Fruit fly (Drosophila melanogaster): ENCODE data around the gene CG9377.

The CG9377 gene

DNA sequence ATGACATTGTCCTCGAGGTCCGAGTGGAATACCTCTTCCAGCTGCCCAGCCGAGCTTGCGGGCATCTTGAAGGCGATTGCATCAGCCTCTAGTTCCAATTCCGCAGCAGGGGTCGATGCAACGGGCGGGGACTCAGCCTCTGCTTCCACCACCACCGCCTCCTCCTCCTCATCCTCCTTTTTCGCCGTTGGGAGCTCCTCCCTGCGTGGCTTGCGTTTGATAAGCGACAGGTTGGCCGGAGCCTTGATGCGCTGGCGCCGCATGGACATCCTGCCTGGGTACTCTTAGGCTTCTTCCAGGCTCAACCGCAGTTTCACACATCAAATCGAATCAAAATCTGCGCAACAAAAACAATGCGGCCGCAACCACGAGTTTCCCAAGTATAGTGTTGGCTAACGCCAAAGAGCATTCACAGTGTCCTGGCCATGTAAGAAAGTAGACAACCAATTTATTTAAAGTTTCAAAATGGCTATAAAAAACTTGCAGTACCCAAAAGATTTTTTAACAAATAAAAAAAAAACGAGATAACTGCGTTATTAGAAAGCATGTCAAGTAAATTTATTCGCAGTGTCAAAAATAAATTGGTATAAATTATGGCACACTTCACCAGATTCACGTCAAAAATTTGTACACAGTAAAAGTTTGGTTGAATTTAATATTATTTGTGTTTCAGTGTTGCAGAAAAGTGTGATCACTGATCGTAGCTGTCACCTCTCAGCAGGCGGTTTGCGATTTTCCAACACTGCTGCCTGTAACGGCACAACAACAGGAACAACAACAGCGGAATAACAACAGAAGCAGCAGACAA is 12.3 kb upstream of the CG9377 start, which contains the start of the genes Bdp1 and CG6565 (continued):
- TF ChIP-seq ssp (GFP tag; IDR thresholded peaks at IDR 0.05) (peak; percentile 92), NK7.1 (GFP tag; optimal IDR thresholded peaks at IDR 0.05) (peak; percentile 95), CG4328 (GFP tag; optimal IDR thresholded peaks at IDR 0.05) (peak; percentile 96), CG12071 (GFP tag; optimal IDR thresholded peaks at IDR 0.05) (peak; percentile 81), zfh2 (GFP tag; optimal IDR thresholded peaks at IDR 0.05) (peak; percentile 99), pfk (GFP tag; optimal IDR thresholded peaks at IDR 0.05) (peak; percentile 44), otp (GFP tag; IDR thresholded peaks at IDR 0.05) (peak; percentile 80), Bdp1 (GFP tag; optimal IDR thresholded peaks at IDR 0.05) (peak; percentile 96), Scr (GFP tag; IDR thresholded peaks at IDR 0.05; ENCODE audit: partially characterized antibody) (peak; percentile 48; the same call in 1 of the 2 replicates), psq (GFP tag; optimal IDR thresholded peaks at IDR 0.05) (peak; percentile 93), tx (GFP tag; optimal IDR thresholded peaks at IDR 0.05) (peak; percentile 99), Adf1 (GFP tag; IDR thresholded peaks at IDR 0.05) (peak; percentile 82), CG7372 (GFP tag; IDR thresholded peaks at IDR 0.05) (peak; percentile 96), ase (GFP tag; IDR thresholded peaks at IDR 0.05) (peak; percentile 94), Fer1 (GFP tag; optimal IDR thresholded peaks at IDR 0.05) (peak; percentile 95), Camta (GFP tag; optimal IDR thresholded peaks at IDR 0.05) (peak; percentile 99), CG8388 (GFP tag; optimal IDR thresholded peaks at IDR 0.05) (peak; percentile 94), crp (GFP tag; optimal IDR thresholded peaks at IDR 0.05) (peak; percentile 8 to 76), CG34376 (GFP tag; optimal IDR thresholded peaks at IDR 0.05) (peak; percentile 95), nmo (GFP tag; optimal IDR thresholded peaks at IDR 0.05) (peak; percentile 99), CG10959 (GFP tag; IDR thresholded peaks at IDR 0.05) (peak; percentile 90), CG14860 (GFP tag; IDR thresholded peaks at IDR 0.05; ENCODE audit: partially characterized antibody) (no peak)

DNA sequence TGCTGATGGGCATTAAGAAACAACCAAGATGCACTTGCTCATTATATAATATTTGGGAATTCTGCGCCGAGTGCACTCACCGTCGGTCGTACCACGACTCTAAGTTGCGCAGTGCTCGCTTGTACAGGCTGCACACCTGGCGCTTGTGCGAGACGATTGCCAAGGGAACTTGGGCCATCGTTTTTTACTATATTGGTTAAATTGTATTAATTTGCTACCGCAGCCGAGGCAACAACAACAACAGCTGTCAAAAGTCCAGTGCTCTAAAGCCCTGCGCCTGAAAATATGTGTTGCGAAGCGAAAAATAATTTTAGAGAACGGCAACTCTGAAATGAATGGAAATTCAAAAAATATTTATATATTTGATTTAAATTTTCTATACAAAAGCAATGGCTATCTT is 9.4 kb upstream of the CG9377 start, which contains the start of gene ND-B22:
ND-B22 (minus strand) TSS at position 349 of the 400 bp plus-strand sequence.
- TF ChIP-seq CG30431 (GFP tag; optimal IDR thresholded peaks at IDR 0.05) (no peak), Gug (GFP tag; IDR thresholded peaks at IDR 0.05) (no peak; the same call in 3 of the 4 replicates), TFAM (GFP tag; optimal IDR thresholded peaks at IDR 0.05) (no peak), Rfx (GFP tag; IDR thresholded peaks at IDR 0.05) (peak; percentile 70), CG9437 (GFP tag; optimal IDR thresholded peaks at IDR 0.05) (no peak), CG6791 (GFP tag; IDR thresholded peaks at IDR 0.05; ENCODE audit: partially characterized antibody) (0 out of 3 replicates have a peak, but pooled peaks have one; percentile 41), Hr3 (GFP tag; optimal IDR thresholded peaks at IDR 0.05) (peak; percentile 3), oc (tag; optimal IDR thresholded peaks at IDR 0.05) (no peak), Ravus (GFP tag; IDR thresholded peaks at IDR 0.05) (no peak), trh (GFP tag; optimal IDR thresholded peaks at IDR 0.05) (no peak), NK7.1 (GFP tag; optimal IDR thresholded peaks at IDR 0.05) (peak; percentile 34), run (tag; optimal IDR thresholded peaks at IDR 0.05) (peak; percentile 12), HLHmδ (GFP tag; optimal IDR thresholded peaks at IDR 0.05) (no peak), CG31388 (GFP tag; optimal IDR thresholded peaks at IDR 0.05) (no peak), Ada2b (GFP tag; IDR thresholded peaks at IDR 0.05) (no peak), tup (GFP tag; optimal IDR thresholded peaks at IDR 0.05) (peak; percentile 5), HLH54F (GFP tag; optimal IDR thresholded peaks at IDR 0.05) (peak; percentile 28), tap (tag; optimal IDR thresholded peaks at IDR 0.05) (peak; percentile 16), CG7372 (GFP tag; IDR thresholded peaks at IDR 0.05) (no peak), Aef1 (GFP tag; IDR thresholded peaks at IDR 0.05) (peak; percentile 64), CG43689 (GFP tag; IDR thresholded peaks at IDR 0.05) (no peak), CG6272 (GFP tag; IDR thresholded peaks at IDR 0.05) (no peak), row (GFP tag; IDR thresholded peaks at IDR 0.05) (peak; percentile 31; the same call in 1 of the 3 replicates), NC2α (GFP tag; optimal IDR thresholded peaks at IDR 0.05) (no peak), Hr78 (GFP tag; optimal IDR thresholded peaks at IDR 0.05) (no peak), slbo (GFP tag; IDR thresholded peaks at IDR 0.05) (peak; percentile 69), Dip2 (GFP tag; IDR thresholded peaks at IDR 0.05) (no peak), ind (GFP tag; optimal IDR thresholded peaks at IDR 0.05) (peak; percentile 46), jing (GFP tag; optimal IDR thresholded peaks at IDR 0.05) (no peak)

All from whole organism, embryonic.